Worm (Caenorhabditis elegans): ENCODE results near the gene B0302.4.

- TF ChIP-seq ama-1 (optimal IDR thresholded peaks at IDR 0.05) (no peak), sea-1 (GFP tag; conservative IDR thresholded peaks at IDR 0.05) (no peak), B0310.2 (tag; optimal IDR thresholded peaks at IDR 0.05) (no peak), ets-7 (tag; optimal IDR thresholded peaks at IDR 0.05) (no peak), F13C5.2 (tag; optimal IDR thresholded peaks at IDR 0.05) (no peak), ceh-36 (tag; optimal IDR thresholded peaks at IDR 0.05) (no peak), tbx-37 (GFP tag; conservative IDR thresholded peaks at IDR 0.05) (no peak), hnd-1 (tag; optimal IDR thresholded peaks at IDR 0.05) (no peak), tra-4 (tag; optimal IDR thresholded peaks at IDR 0.05) (no peak), hmg-4 (GFP tag; optimal IDR thresholded peaks at IDR 0.05) (no peak), aly-1 (tag; optimal IDR thresholded peaks at IDR 0.05) (no peak), pes-1 (GFP tag; IDR thresholded peaks at IDR 0.05) (no peak), flt-1 (GFP tag; IDR thresholded peaks at IDR 0.05) (no peak), ceh-13 (GFP tag; optimal IDR thresholded peaks at IDR 0.05) (no peak)
Observed at ce11 chrX:17139204-17139780, 37.3 kb downstream of the B0302.4 start.
